Fruit fly (Drosophila melanogaster) whole organism, embryonic: ENCODE measurements around the gene IKKbeta.
A peak's percentile ranks its signal among the peaks of the same experiment; 100 is the strongest.

ENCODE experiments used
- BEAF-32 ChIP-seq: fragments of 200-800 bp; sonication (Bioruptor generic); optimal IDR thresholded peaks from 3 replicates; lab custom pipeline; 2017; ENCODE audit warnings: missing biosample characterization, missing genetic modification characterization, mild to moderate bottlenecking, moderate library complexity, missing genetic modification reagents
- Bdp1 ChIP-seq: fragments of 200-800 bp; sonication (Bioruptor generic); optimal IDR thresholded peaks from 3 replicates; lab custom pipeline; 2016; ENCODE audit warnings: missing biosample characterization, missing genetic modification characterization
- C15 ChIP-seq: fragments of 200-800 bp; sonication (Bioruptor generic); IDR thresholded peaks from 3 replicates; pipeline ENCODE4 v1.3.6; 2022; ENCODE audit warnings: missing biosample characterization, missing genetic modification characterization
- CG10366 ChIP-seq: fragments of 200-800 bp; sonication (Bioruptor generic); IDR thresholded peaks from 2 replicates; pipeline ENCODE4 v1.3.6; 2022; ENCODE audit warnings: missing biosample characterization, missing genetic modification characterization
- CG10565 ChIP-seq: fragments of 200-800 bp; sonication (Bioruptor generic); optimal IDR thresholded peaks from 3 replicates; lab custom pipeline; 2016; ENCODE audit warnings: missing biosample characterization, mild to moderate bottlenecking, missing genetic modification characterization
- CG10979 ChIP-seq: fragments of 200-800 bp; sonication (Bioruptor generic); optimal IDR thresholded peaks from 2 replicates; lab custom pipeline; 2018; ENCODE audit warnings: missing biosample characterization, mild to moderate bottlenecking, missing genetic modification characterization, moderate library complexity
- CG11085 ChIP-seq: fragments of 200-800 bp; sonication (Bioruptor generic); IDR thresholded peaks from 2 replicates; pipeline ENCODE4 v1.3.6; 2022; ENCODE audit warnings: missing biosample characterization, missing genetic modification characterization
- CG11093 ChIP-seq: fragments of 200-800 bp; sonication (Bioruptor generic); IDR thresholded peaks from 3 replicates; pipeline ENCODE4 v1.3.6; 2022; ENCODE audit warnings: missing biosample characterization, missing genetic modification characterization
- CG11504 ChIP-seq: fragments of 200-800 bp; sonication (Bioruptor generic); optimal IDR thresholded peaks from 3 replicates; lab custom pipeline; 2019; ENCODE audit warnings: missing biosample characterization, mild to moderate bottlenecking, missing genetic modification characterization, moderate library complexity
- CG12071 ChIP-seq: fragments of 200-800 bp; sonication (Bioruptor generic); optimal IDR thresholded peaks from 3 replicates; lab custom pipeline; 2018; ENCODE audit warnings: missing biosample characterization, mild to moderate bottlenecking, missing genetic modification characterization
- CG12104 ChIP-seq: fragments of 200-800 bp; sonication (Bioruptor generic); optimal IDR thresholded peaks from 3 replicates; lab custom pipeline; 2016; ENCODE audit warnings: missing biosample characterization, missing genetic modification characterization
- CG12219 ChIP-seq: fragments of 200-800 bp; sonication (Bioruptor generic); optimal IDR thresholded peaks from 3 replicates; lab custom pipeline; 2018; ENCODE audit warnings: missing biosample characterization, mild to moderate bottlenecking, missing genetic modification characterization
- CG12942 ChIP-seq: fragments of 200-800 bp; sonication (Bioruptor generic); optimal IDR thresholded peaks from 3 replicates; lab custom pipeline; 2016; ENCODE audit warnings: missing biosample characterization, missing genetic modification characterization
- CG14441 ChIP-seq: fragments of 200-800 bp; sonication (Bioruptor generic); IDR thresholded peaks from 2 replicates; pipeline ENCODE4 v1.3.6; 2022; ENCODE audit warnings: missing biosample characterization, missing genetic modification characterization
- CG14667 ChIP-seq: fragments of 200-800 bp; sonication (Bioruptor generic); IDR thresholded peaks from 2 replicates; pipeline ENCODE4 v1.3.6; 2022; ENCODE audit warnings: missing biosample characterization, missing genetic modification characterization
- CG14710 ChIP-seq: fragments of 200-800 bp; sonication (Bioruptor generic); optimal IDR thresholded peaks from 3 replicates; lab custom pipeline; 2019; ENCODE audit warnings: missing biosample characterization, mild to moderate bottlenecking, missing genetic modification characterization, moderate library complexity
- CG17359 ChIP-seq: fragments of 200-800 bp; sonication (Bioruptor generic); optimal IDR thresholded peaks from 3 replicates; lab custom pipeline; 2018; ENCODE audit warnings: missing biosample characterization, mild to moderate bottlenecking, missing genetic modification characterization, moderate library complexity
- CG1792 ChIP-seq: fragments of 200-800 bp; sonication (Bioruptor generic); optimal IDR thresholded peaks from 2 replicates; lab custom pipeline; 2016; ENCODE audit warnings: missing biosample characterization, missing genetic modification characterization
- CG31224 ChIP-seq: fragments of 200-800 bp; sonication (Bioruptor generic); IDR thresholded peaks from 2 replicates; pipeline ENCODE4 v1.3.6; 2022; ENCODE audit warnings: missing biosample characterization, missing genetic modification characterization
- CG7271 ChIP-seq: fragments of 200-800 bp; sonication (Bioruptor generic); optimal IDR thresholded peaks from 2 replicates; lab custom pipeline; 2018; ENCODE audit warnings: missing biosample characterization, mild to moderate bottlenecking, missing genetic modification characterization, moderate library complexity
- CG7745 ChIP-seq: fragments of 200-800 bp; sonication (Bioruptor generic); optimal IDR thresholded peaks from 2 replicates; lab custom pipeline; 2018; ENCODE audit warnings: missing biosample characterization, mild to moderate bottlenecking, missing genetic modification characterization, moderate library complexity
- CG8290 ChIP-seq, 3 experiments: fragments of 200-800 bp; sonication (Bioruptor generic); optimal IDR thresholded peaks; 2 replicates each; lab custom pipeline; 2016 to 2019; ENCODE audit warnings: missing biosample characterization in 3 of 3, missing genetic modification characterization in 3 of 3, mild to moderate bottlenecking in 2 of 3, moderate library complexity in 1 of 3
- Deaf1 ChIP-seq: fragments of 200-800 bp; optimal IDR thresholded peaks from 3 replicates; lab custom pipeline; 2019; ENCODE audit warnings: missing biosample characterization, mild to moderate bottlenecking, missing genetic modification characterization, moderate library complexity
- HLHmδ ChIP-seq: fragments of 200-800 bp; sonication (Bioruptor generic); optimal IDR thresholded peaks from 2 replicates; lab custom pipeline; 2018; ENCODE audit warnings: missing biosample characterization, mild to moderate bottlenecking, missing genetic modification characterization, moderate library complexity
- HmgD ChIP-seq: fragments of 200-800 bp; sonication (Bioruptor generic); optimal IDR thresholded peaks from 3 replicates; lab custom pipeline; 2016; ENCODE audit warnings: missing biosample characterization, missing genetic modification characterization
- Hr39 ChIP-seq: fragments of >200 bp; optimal IDR thresholded peaks from 2 replicates; lab custom pipeline; 2017
- Hr51 ChIP-seq, 2 experiments: fragments of 200-800 bp; sonication (Bioruptor generic); optimal IDR thresholded peaks; 2 replicates in 1 of 2; 3 replicates in 1 of 2; lab custom pipeline; 2016 to 2018; ENCODE audit warnings: missing biosample characterization in 2 of 2, missing genetic modification characterization in 2 of 2, mild to moderate bottlenecking in 1 of 2, moderate library complexity in 1 of 2
- Hr78 ChIP-seq, 2 experiments: fragments of 200-800 bp in 1 of 2; fragments of >200 bp in 1 of 2; sonication (Bioruptor generic) in 1 of 2; optimal IDR thresholded peaks; 2 replicates each; lab custom pipeline; 2017 to 2019; ENCODE audit warnings: missing biosample characterization in 2 of 2, missing genetic modification characterization in 2 of 2, mild to moderate bottlenecking in 1 of 2, moderate library complexity in 1 of 2
- Lim3 ChIP-seq: fragments of 200-800 bp; sonication (Bioruptor generic); IDR thresholded peaks from 2 replicates; pipeline ENCODE4 v1.3.6; 2022; ENCODE audit warnings: missing biosample characterization, missing genetic modification characterization
- Optix ChIP-seq: fragments of 200-800 bp; sonication (Bioruptor generic); IDR thresholded peaks from 3 replicates; pipeline ENCODE4 v1.3.6; 2022; ENCODE audit warnings: missing biosample characterization, missing genetic modification characterization
- PHDP ChIP-seq: fragments of 200-800 bp; sonication (Bioruptor generic); optimal IDR thresholded peaks from 3 replicates; lab custom pipeline; 2018; ENCODE audit warnings: missing biosample characterization, mild to moderate bottlenecking, missing genetic modification characterization, moderate library complexity
- Sry-β ChIP-seq: fragments of 200-800 bp; sonication (Bioruptor generic); optimal IDR thresholded peaks from 2 replicates; lab custom pipeline; 2018; ENCODE audit warnings: missing biosample characterization, mild to moderate bottlenecking, missing genetic modification characterization, moderate library complexity
- Vsx1 ChIP-seq: fragments of 200-800 bp; sonication (Bioruptor generic); optimal IDR thresholded peaks from 2 replicates; lab custom pipeline; 2017; ENCODE audit warnings: missing biosample characterization, mild to moderate bottlenecking, missing genetic modification characterization, missing genetic modification reagents
- az2 ChIP-seq: fragments of 200-800 bp; sonication (Bioruptor generic); optimal IDR thresholded peaks from 3 replicates; lab custom pipeline; 2016; ENCODE audit warnings: missing biosample characterization, missing genetic modification characterization
- cas ChIP-seq: fragments of 200-800 bp; sonication (Bioruptor generic); IDR thresholded peaks from 2 replicates; pipeline ENCODE4 v1.3.6; 2022; ENCODE audit warnings: missing biosample characterization, missing genetic modification characterization
- dati ChIP-seq: fragments of 200-800 bp; sonication (Bioruptor generic); IDR thresholded peaks from 2 replicates; pipeline ENCODE4 v1.3.6; 2022; ENCODE audit warnings: missing biosample characterization, missing genetic modification characterization
- dmrt99B ChIP-seq: fragments of 200-800 bp; sonication (Bioruptor generic); optimal IDR thresholded peaks from 2 replicates; lab custom pipeline; 2018; ENCODE audit warnings: missing biosample characterization, mild to moderate bottlenecking, missing genetic modification characterization, moderate library complexity
- dysf ChIP-seq: fragments of 200-800 bp; sonication (Bioruptor generic); IDR thresholded peaks from 3 replicates; pipeline ENCODE4 v1.3.6; 2022; ENCODE audit warnings: missing biosample characterization, missing genetic modification characterization
- en ChIP-seq: fragments of 200-800 bp; sonication (Bioruptor generic); optimal IDR thresholded peaks from 2 replicates; lab custom pipeline; 2016; ENCODE audit warnings: missing biosample characterization, missing genetic modification characterization
- eyg ChIP-seq: fragments of 200-800 bp; sonication (Bioruptor generic); optimal IDR thresholded peaks from 3 replicates; lab custom pipeline; 2016; ENCODE audit warnings: missing biosample characterization, missing genetic modification characterization
- jing ChIP-seq: fragments of 200-800 bp; sonication (Bioruptor generic); optimal IDR thresholded peaks from 2 replicates; lab custom pipeline; 2018; ENCODE audit warnings: missing biosample characterization, mild to moderate bottlenecking, missing genetic modification characterization
- jumu ChIP-seq: fragments of 200-800 bp; sonication (Bioruptor generic); optimal IDR thresholded peaks from 3 replicates; lab custom pipeline; 2016; ENCODE audit warnings: missing biosample characterization, missing genetic modification characterization
- kah ChIP-seq: fragments of 200-800 bp; sonication (Bioruptor generic); optimal IDR thresholded peaks from 2 replicates; lab custom pipeline; 2018; ENCODE audit warnings: missing biosample characterization, mild to moderate bottlenecking, missing genetic modification characterization
- klu ChIP-seq: fragments of 200-800 bp; sonication (Bioruptor generic); IDR thresholded peaks from 2 replicates; pipeline ENCODE4 v1.3.6; 2022; ENCODE audit warnings: missing biosample characterization, missing genetic modification characterization
- odd ChIP-seq: fragments of 200-800 bp; sonication (Bioruptor generic); optimal IDR thresholded peaks from 2 replicates; lab custom pipeline; 2017; ENCODE audit warnings: missing biosample characterization, mild to moderate bottlenecking, missing genetic modification characterization
- org-1 ChIP-seq: fragments of 200-800 bp; sonication (Bioruptor generic); optimal IDR thresholded peaks from 2 replicates; lab custom pipeline; 2017; ENCODE audit warnings: missing biosample characterization, missing genetic modification characterization
- ranshi ChIP-seq: fragments of 200-800 bp; sonication (Bioruptor generic); IDR thresholded peaks from 2 replicates; pipeline ENCODE4 v1.3.6; 2022; ENCODE audit warnings: missing biosample characterization, missing genetic modification characterization
- so ChIP-seq: fragments of 200-800 bp; sonication (Bioruptor generic); IDR thresholded peaks from 3 replicates; pipeline ENCODE4 v1.3.6; 2022; ENCODE audit warnings: missing biosample characterization, missing genetic modification characterization
- sob ChIP-seq: fragments of 200-800 bp; sonication (Bioruptor generic); IDR thresholded peaks from 2 replicates; pipeline ENCODE4 v1.3.6; 2022; ENCODE audit warnings: missing biosample characterization, missing genetic modification characterization
- ssp ChIP-seq: fragments of 200-800 bp; sonication (Bioruptor generic); IDR thresholded peaks from 2 replicates; pipeline ENCODE4 v1.3.6; 2022; ENCODE audit warnings: missing biosample characterization, missing genetic modification characterization
- wor ChIP-seq: fragments of 200-800 bp; sonication (Bioruptor generic); IDR thresholded peaks from 2 replicates; pipeline ENCODE4 v1.3.6; 2022; ENCODE audit warnings: missing biosample characterization, missing genetic modification characterization
- zen2 ChIP-seq: fragments of 200-800 bp; sonication (Bioruptor generic); IDR thresholded peaks from 3 replicates; pipeline ENCODE4 v1.3.6; 2022; ENCODE audit warnings: missing biosample characterization, missing genetic modification characterization; ENCODE audit not compliant: partially characterized antibody

The IKKbeta gene

DNA sequence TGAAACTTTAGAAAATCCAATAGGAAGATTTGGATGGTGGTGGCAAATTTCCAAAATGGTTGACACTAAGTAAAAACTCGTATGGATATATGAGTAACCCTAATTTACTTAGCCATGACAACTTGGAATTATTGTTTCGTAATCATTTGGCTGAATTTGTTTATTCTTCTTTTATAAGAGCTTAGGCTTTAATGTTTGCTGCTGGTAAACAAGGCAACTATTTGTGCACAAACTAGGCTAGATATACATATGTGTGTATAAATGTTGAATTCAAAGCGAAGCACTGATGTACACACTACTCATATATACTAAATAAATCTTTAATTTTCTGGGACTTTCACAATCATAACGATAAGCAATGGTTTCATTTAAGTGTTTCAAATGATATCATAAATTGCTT, 43.3 kb downstream of the IKKbeta start (continued):
- peak; percentile 74 for TF ChIP-seq CG17359 (tag; lab: Kevin White, UChicago)
- TF ChIP-seq HmgD (GFP tag; lab: Kevin White, UChicago): no peak
- peak; percentile 68 for TF ChIP-seq CG12071 (GFP tag; lab: Kevin White, UChicago)
- TF ChIP-seq Sry-β (GFP tag; lab: Kevin White, UChicago): peak; percentile 40
- no peak for TF ChIP-seq CG11093 (GFP tag; lab: Robert Waterston, UW)
- no peak; the same call in 1 of the 2 replicates for TF ChIP-seq sob (GFP tag; lab: Robert Waterston, UW)
- no peak for TF ChIP-seq HLHmδ (GFP tag; lab: Kevin White, UChicago)
- peak; percentile 36 for TF ChIP-seq CG12219 (GFP tag; lab: Kevin White, UChicago)
- no peak for TF ChIP-seq jing (GFP tag; lab: Kevin White, UChicago)
- TF ChIP-seq Lim3: no peak
- no peak for TF ChIP-seq CG12942 (GFP tag; lab: Kevin White, UChicago)
- no peak for TF ChIP-seq Hr39 (lab: Kevin White, UChicago)
- TF ChIP-seq kah (GFP tag; lab: Kevin White, UChicago): no peak
- no peak for TF ChIP-seq BEAF-32 (GFP tag; lab: Kevin White, UChicago)
- no peak for TF ChIP-seq dysf (GFP tag; lab: Robert Waterston, UW)
- peak; percentile 58 for TF ChIP-seq odd (GFP tag; lab: Kevin White, UChicago)
- no peak for TF ChIP-seq Bdp1 (GFP tag; lab: Kevin White, UChicago)
- no peak for TF ChIP-seq CG14667 (GFP tag; lab: Robert Waterston, UW)
- no peak for TF ChIP-seq CG10565
- no peak for TF ChIP-seq Deaf1 (tag; lab: Kevin White, UChicago)
- TF ChIP-seq CG10366 (GFP tag; lab: Robert Waterston, UW): no peak
- no peak for TF ChIP-seq CG11085 (GFP tag; lab: Robert Waterston, UW)
- TF ChIP-seq eyg (GFP tag; lab: Kevin White, UChicago): no peak
- no peak for TF ChIP-seq wor (GFP tag; lab: Robert Waterston, UW)
- TF ChIP-seq CG7745: no peak
- TF ChIP-seq en (GFP tag; lab: Kevin White, UChicago): no peak
- TF ChIP-seq CG10979: no peak
- TF ChIP-seq cas (GFP tag; lab: Robert Waterston, UW): no peak
- TF ChIP-seq CG12104 (GFP tag; lab: Kevin White, UChicago): no peak
- TF ChIP-seq CG7271 (tag; lab: Kevin White, UChicago): no peak
- TF ChIP-seq Hr51 (GFP tag; optimal IDR thresholded peaks at IDR 0.05; lab: Kevin White, UChicago): peak in 1 of 2 experiments; percentile 30
- TF ChIP-seq so (GFP tag; lab: Robert Waterston, UW): no peak
- no peak for TF ChIP-seq CG14441 (GFP tag; lab: Robert Waterston, UW)
- TF ChIP-seq dmrt99B: peak; percentile 43
- peak; percentile 42 for TF ChIP-seq org-1 (GFP tag; lab: Kevin White, UChicago)
- peak; percentile 41 for TF ChIP-seq CG14710 (tag; lab: Kevin White, UChicago)
- TF ChIP-seq CG1792 (GFP tag; lab: Kevin White, UChicago): peak; percentile 25
- no peak for TF ChIP-seq zen2
- no peak for TF ChIP-seq Hr78 (GFP tag; optimal IDR thresholded peaks at IDR 0.05; lab: Kevin White, UChicago)
- no peak for TF ChIP-seq dati (GFP tag; lab: Robert Waterston, UW)
- no peak for TF ChIP-seq ranshi (GFP tag; lab: Robert Waterston, UW)
- TF ChIP-seq PHDP (tag; lab: Kevin White, UChicago): peak; percentile 63
- TF ChIP-seq ssp: no peak
- TF ChIP-seq CG31224 (GFP tag; lab: Robert Waterston, UW): no peak
- peak; percentile 53 for TF ChIP-seq Vsx1 (GFP tag; lab: Kevin White, UChicago)
- no peak for TF ChIP-seq Optix (GFP tag; lab: Robert Waterston, UW)
- TF ChIP-seq az2 (GFP tag; lab: Kevin White, UChicago): no peak
- no peak for TF ChIP-seq klu (GFP tag; lab: Robert Waterston, UW)
- TF ChIP-seq C15 (GFP tag; lab: Robert Waterston, UW): no peak
- TF ChIP-seq CG11504 (tag; lab: Kevin White, UChicago): peak; percentile 44
- TF ChIP-seq jumu (GFP tag; lab: Kevin White, UChicago): no peak
- no peak for TF ChIP-seq CG8290 (GFP tag; optimal IDR thresholded peaks at IDR 0.05; lab: Kevin White, UChicago)
- peak in 1 of 2 experiments; percentile 62 for TF ChIP-seq CG8290 (tag; optimal IDR thresholded peaks at IDR 0.05; lab: Kevin White, UChicago)
